Worm (Caenorhabditis elegans) whole organism, L1 larva: ENCODE results near the gene rga-9.

Experiments
- C04F5.9 ChIP-seq: sonication (generic microtip); optimal IDR thresholded peaks from 2 replicates; lab custom pipeline; 2016; ENCODE audit warnings: missing genetic modification characterization, missing compliant biosample characterization
- C16A3.4 ChIP-seq: fragments of 150-350 bp; optimal IDR thresholded peaks from 2 replicates; lab custom pipeline; 2014; ENCODE audit warnings: missing biosample characterization, missing genetic modification characterization
- C34B4.2 ChIP-seq: sonication (generic microtip); optimal IDR thresholded peaks from 2 replicates; lab custom pipeline; 2017; ENCODE audit warnings: mild to moderate bottlenecking, missing genetic modification characterization, missing compliant biosample characterization
- F16B12.6 ChIP-seq: fragments of 150-350 bp; optimal IDR thresholded peaks from 2 replicates; lab custom pipeline; 2014; ENCODE audit warnings: missing biosample characterization, missing genetic modification characterization
- aha-1 ChIP-seq: fragments of 150-350 bp; optimal IDR thresholded peaks from 2 replicates; lab custom pipeline; 2014; ENCODE audit warnings: missing biosample characterization, missing genetic modification characterization
- alr-1 ChIP-seq: fragments of 200-800 bp; sonication (Bioruptor generic); optimal IDR thresholded peaks from 2 replicates; lab custom pipeline; 2018; ENCODE audit warnings: borderline replicate concordance, mild to moderate bottlenecking, missing genetic modification characterization, missing compliant biosample characterization
- aly-2 ChIP-seq: fragments of 150-350 bp; optimal IDR thresholded peaks from 2 replicates; lab custom pipeline; 2014; ENCODE audit warnings: missing biosample characterization, missing genetic modification characterization
- ama-1 ChIP-seq: fragments of 150-350 bp; optimal IDR thresholded peaks from 2 replicates; lab custom pipeline; 2014
- blmp-1 ChIP-seq: fragments of 150-350 bp; optimal IDR thresholded peaks from 2 replicates; lab custom pipeline; 2014; ENCODE audit warnings: missing biosample characterization, missing genetic modification characterization
- ceh-63 ChIP-seq: fragments of 200-800 bp; sonication (Bioruptor generic); optimal IDR thresholded peaks from 2 replicates; lab custom pipeline; 2018; ENCODE audit warnings: mild to moderate bottlenecking, missing genetic modification characterization, missing compliant biosample characterization
- ceh-8 ChIP-seq: fragments of 200-800 bp; sonication (Bioruptor generic); optimal IDR thresholded peaks from 2 replicates; lab custom pipeline; 2018; ENCODE audit warnings: mild to moderate bottlenecking, missing genetic modification characterization, moderate library complexity, missing compliant biosample characterization
- ceh-88 ChIP-seq: fragments of 200-800 bp; sonication (Bioruptor generic); IDR thresholded peaks from 2 replicates; pipeline ENCODE4 v1.3.6; 2022; ENCODE audit warnings: missing genetic modification characterization, missing compliant biosample characterization
- ces-1 ChIP-seq: fragments of 150-350 bp; optimal IDR thresholded peaks from 2 replicates; lab custom pipeline; 2014; ENCODE audit warnings: missing biosample characterization, missing genetic modification reagents, missing genetic modification characterization
- efl-1 ChIP-seq, 4 experiments: fragments of 150-350 bp; optimal IDR thresholded peaks in 3 of 4; peaks in 1 of 4; 1 replicate in 1 of 4; 2 replicates in 3 of 4; lab custom pipeline; 2014; ENCODE audit warnings: missing biosample characterization in 2 of 4, missing genetic modification characterization in 2 of 4, missing genetic modification reagents in 2 of 4
- efl-3 ChIP-seq: fragments of 200-800 bp; sonication (Bioruptor generic); optimal IDR thresholded peaks from 2 replicates; lab custom pipeline; 2018; ENCODE audit warnings: mild to moderate bottlenecking, missing genetic modification characterization, missing compliant biosample characterization
- egl-13 ChIP-seq: sonication (generic microtip); optimal IDR thresholded peaks from 2 replicates; lab custom pipeline; 2016; ENCODE audit warnings: missing genotype, missing genetic modification reagents, missing genetic modification characterization, missing compliant biosample characterization
- egl-27 ChIP-seq, 2 experiments: fragments of 150-350 bp in 1 of 2; sonication (generic microtip); optimal IDR thresholded peaks; 3 replicates each; lab custom pipeline; 2017 to 2018; ENCODE audit warnings: missing biosample characterization in 2 of 2, missing genetic modification characterization in 2 of 2, missing genetic modification reagents in 2 of 2
- elt-3 ChIP-seq, 6 experiments: fragments of 150-350 bp in 1 of 6; sonication (generic microtip); optimal IDR thresholded peaks; 2 replicates each; lab custom pipeline; 2017 to 2018; ENCODE audit warnings: missing biosample characterization in 6 of 6, missing genetic modification characterization in 6 of 6, inconsistent platforms in 1 of 6
- fkh-10 ChIP-seq: sonication (generic microtip); optimal IDR thresholded peaks from 2 replicates; lab custom pipeline; 2017; ENCODE audit warnings: missing biosample characterization, missing genetic modification reagents, missing genetic modification characterization
- fkh-8 ChIP-seq: sonication (generic microtip); optimal IDR thresholded peaks from 2 replicates; lab custom pipeline; 2016; ENCODE audit warnings: mild to moderate bottlenecking, missing genetic modification characterization, missing compliant biosample characterization
- grh-1 ChIP-seq: fragments of 200-800 bp; sonication (Bioruptor generic); IDR thresholded peaks from 2 replicates; pipeline ENCODE4 v1.3.6; 2022; ENCODE audit warnings: missing genetic modification reagents, missing genetic modification characterization, missing compliant biosample characterization
- hlh-17 ChIP-seq: fragments of 200-800 bp; sonication (Bioruptor generic); optimal IDR thresholded peaks from 2 replicates; lab custom pipeline; 2018; ENCODE audit warnings: missing genetic modification characterization, mild to moderate bottlenecking, missing compliant biosample characterization, moderate library complexity, borderline replicate concordance
- hlh-4 ChIP-seq: sonication (generic microtip); optimal IDR thresholded peaks from 2 replicates; lab custom pipeline; 2016; ENCODE audit warnings: mild to moderate bottlenecking, missing genetic modification characterization, missing compliant biosample characterization
- irx-1 ChIP-seq: sonication (generic microtip); optimal IDR thresholded peaks from 2 replicates; lab custom pipeline; 2016; ENCODE audit warnings: missing genetic modification characterization, missing compliant biosample characterization
- lin-13 ChIP-seq: fragments of 150-350 bp; optimal IDR thresholded peaks from 2 replicates; lab custom pipeline; 2014; ENCODE audit warnings: missing biosample characterization, missing genetic modification reagents, missing genetic modification characterization
- lin-15B ChIP-seq: fragments of 150-350 bp; sonication (generic microtip); optimal IDR thresholded peaks from 3 replicates; lab custom pipeline; 2014; ENCODE audit warnings: missing biosample characterization, missing genetic modification characterization
- lin-35 ChIP-seq, 2 experiments: fragments of 150-350 bp; optimal IDR thresholded peaks; 2 replicates each; lab custom pipeline; 2014; ENCODE audit warnings: missing biosample characterization in 2 of 2, missing genetic modification characterization in 2 of 2, missing genetic modification reagents in 2 of 2
- lir-3 ChIP-seq: sonication (generic microtip); optimal IDR thresholded peaks from 2 replicates; lab custom pipeline; 2016; ENCODE audit warnings: mild to moderate bottlenecking, missing genetic modification characterization, moderate library complexity, missing compliant biosample characterization; ENCODE audit not compliant: poor library complexity
- lsy-2 ChIP-seq, 2 experiments: fragments of 150-350 bp; optimal IDR thresholded peaks; 2 replicates each; lab custom pipeline; 2014; ENCODE audit warnings: missing biosample characterization in 2 of 2, missing genetic modification characterization in 2 of 2
- mab-9 ChIP-seq: fragments of 200-800 bp; sonication (Bioruptor generic); IDR thresholded peaks from 2 replicates; pipeline ENCODE4 v1.3.6; 2022; ENCODE audit warnings: missing genetic modification reagents, missing genetic modification characterization, missing compliant biosample characterization
- mef-2 ChIP-seq: fragments of 150-350 bp; optimal IDR thresholded peaks from 2 replicates; lab custom pipeline; 2014; ENCODE audit warnings: missing biosample characterization, missing genetic modification characterization
- mep-1 ChIP-seq: fragments of 150-350 bp; optimal IDR thresholded peaks from 2 replicates; lab custom pipeline; 2014; ENCODE audit warnings: missing biosample characterization, missing genetic modification characterization
- nhr-11 ChIP-seq: fragments of 150-350 bp; optimal IDR thresholded peaks from 2 replicates; lab custom pipeline; 2014; ENCODE audit warnings: missing biosample characterization, missing genetic modification characterization
- nhr-20 ChIP-seq: sonication (generic microtip); optimal IDR thresholded peaks from 2 replicates; lab custom pipeline; 2016; ENCODE audit warnings: mild to moderate bottlenecking, missing genetic modification characterization, missing compliant biosample characterization
- nhr-47 ChIP-seq: sonication (generic microtip); optimal IDR thresholded peaks from 2 replicates; lab custom pipeline; 2016; ENCODE audit warnings: mild to moderate bottlenecking, missing genetic modification characterization, moderate library complexity, missing compliant biosample characterization
- nhr-71 ChIP-seq: sonication (generic microtip); optimal IDR thresholded peaks from 2 replicates; lab custom pipeline; 2016; ENCODE audit warnings: mild to moderate bottlenecking, missing genetic modification characterization, moderate library complexity, missing compliant biosample characterization
- nhr-77 ChIP-seq: fragments of 150-350 bp; optimal IDR thresholded peaks from 2 replicates; lab custom pipeline; 2014; ENCODE audit warnings: missing biosample characterization, missing genetic modification characterization
- nhr-84 ChIP-seq: sonication (generic microtip); optimal IDR thresholded peaks from 2 replicates; lab custom pipeline; 2017; ENCODE audit warnings: missing biosample characterization, missing genetic modification characterization
- nhr-85 ChIP-seq: sonication (generic microtip); peaks from one replicate; lab custom pipeline; 2016; ENCODE audit warnings: missing genetic modification characterization, inconsistent platforms, missing compliant biosample characterization
- pag-3 ChIP-seq: sonication (generic microtip); optimal IDR thresholded peaks from 2 replicates; lab custom pipeline; 2017; ENCODE audit warnings: missing genetic modification characterization, mild to moderate bottlenecking, missing compliant biosample characterization, antibody characterized with exemption, borderline replicate concordance; ENCODE audit not compliant: insufficient read depth
- pax-3 ChIP-seq: fragments of 200-800 bp; sonication (Bioruptor generic); optimal IDR thresholded peaks from 2 replicates; lab custom pipeline; 2018; ENCODE audit warnings: mild to moderate bottlenecking, missing genetic modification characterization, moderate library complexity, missing compliant biosample characterization
- skn-1 ChIP-seq: fragments of 150-350 bp; optimal IDR thresholded peaks from 2 replicates; lab custom pipeline; 2014; ENCODE audit warnings: missing biosample characterization, missing genetic modification characterization
- snpc-4 ChIP-seq: fragments of 150-350 bp; optimal IDR thresholded peaks from 2 replicates; lab custom pipeline; 2014; ENCODE audit warnings: missing biosample characterization, missing genetic modification characterization
- snu-23 ChIP-seq: sonication (generic microtip); optimal IDR thresholded peaks from 2 replicates; lab custom pipeline; 2016; ENCODE audit warnings: missing genetic modification characterization, missing compliant biosample characterization
- sup-37 ChIP-seq: fragments of 200-800 bp; sonication (Bioruptor generic); optimal IDR thresholded peaks from 2 replicates; lab custom pipeline; 2018; ENCODE audit warnings: mild to moderate bottlenecking, missing genetic modification characterization, missing compliant biosample characterization
- swsn-7 ChIP-seq: sonication (generic microtip); optimal IDR thresholded peaks from 2 replicates; lab custom pipeline; 2016; ENCODE audit warnings: missing genetic modification characterization, missing compliant biosample characterization
- tlp-1 ChIP-seq: fragments of 150-350 bp; optimal IDR thresholded peaks from 2 replicates; lab custom pipeline; 2014; ENCODE audit warnings: missing biosample characterization, missing genetic modification characterization
- unc-98 ChIP-seq: fragments of 200-800 bp; sonication (Bioruptor generic); IDR thresholded peaks from 2 replicates; pipeline ENCODE4 v1.3.6; 2022; ENCODE audit warnings: missing genetic modification characterization, missing compliant biosample characterization
- vab-15 ChIP-seq: sonication (generic microtip); optimal IDR thresholded peaks from 2 replicates; lab custom pipeline; 2017; ENCODE audit warnings: missing genotype, mild to moderate bottlenecking, missing genetic modification characterization, missing compliant biosample characterization
- zip-4 ChIP-seq: fragments of 200-800 bp; sonication (Bioruptor generic); optimal IDR thresholded peaks from 2 replicates; lab custom pipeline; 2018; ENCODE audit warnings: mild to moderate bottlenecking, missing genetic modification characterization, moderate library complexity, missing compliant biosample characterization
- ztf-4 ChIP-seq: fragments of 150-350 bp; optimal IDR thresholded peaks from 2 replicates; lab custom pipeline; 2014; ENCODE audit warnings: missing biosample characterization, missing genetic modification characterization

The rga-9 gene

ce11 chrII:15263054-15263755, 4.8 kb upstream of the rga-9 start:
- TF ChIP-seq aly-2 = no peak
- no peak for TF ChIP-seq lin-15B (tag; lab: Kevin White, UChicago)
- TF ChIP-seq sup-37 (GFP tag; lab: Kevin White, UChicago) = peak; percentile 21
- TF ChIP-seq nhr-71 (tag; lab: Kevin White, UChicago) = peak; percentile 72
- no peak for TF ChIP-seq C04F5.9 (tag; lab: Kevin White, UChicago)
- peak; percentile 8 for TF ChIP-seq snpc-4 (tag; lab: Kevin White, UChicago)
- peak; percentile 84 for TF ChIP-seq blmp-1 (tag; lab: Kevin White, UChicago)
- peak; percentile 93 for TF ChIP-seq nhr-77
- no peak for TF ChIP-seq egl-27 (tag; optimal IDR thresholded peaks at IDR 0.05; lab: Kevin White, UChicago)
- peak; percentile 62 for TF ChIP-seq C16A3.4 (tag; lab: Kevin White, UChicago)
- TF ChIP-seq efl-3 (GFP tag; lab: Kevin White, UChicago) = no peak
- no peak for TF ChIP-seq pag-3 (tag; lab: Kevin White, UChicago)
- TF ChIP-seq egl-13 (tag; lab: Kevin White, UChicago) = no peak
- peak; percentile 48 to 60 for TF ChIP-seq efl-1 (optimal IDR thresholded peaks at IDR 0.05; lab: Kevin White, UChicago)
- TF ChIP-seq efl-1 (GFP tag; optimal IDR thresholded peaks at IDR 0.05 in 1 of 2; lab: Kevin White, UChicago) = peak; percentile 19 to 89
- TF ChIP-seq ceh-63 (GFP tag; lab: Kevin White, UChicago) = no peak
- TF ChIP-seq snu-23 (GFP tag; lab: Kevin White, UChicago) = peak; percentile 80
- TF ChIP-seq ama-1 (lab: Kevin White, UChicago) = no peak
- TF ChIP-seq grh-1 (GFP tag; lab: Robert Waterston, UW) = peak; percentile 44
- TF ChIP-seq mab-9 (GFP tag; lab: Robert Waterston, UW) = no peak
- TF ChIP-seq elt-3 (tag; optimal IDR thresholded peaks at IDR 0.05; lab: Kevin White, UChicago) = peak in 4 of 6 experiments; percentile 8 to 84 (median 66)
- peak; percentile 28 for TF ChIP-seq irx-1 (tag; lab: Kevin White, UChicago)
- peak; percentile 42 for TF ChIP-seq lin-13 (GFP tag; lab: Kevin White, UChicago)
- TF ChIP-seq ztf-4 (tag; lab: Kevin White, UChicago) = no peak
- TF ChIP-seq nhr-84 (tag; lab: Kevin White, UChicago) = no peak
- no peak for TF ChIP-seq unc-98 (GFP tag; lab: Robert Waterston, UW)
- TF ChIP-seq ces-1 (GFP tag; lab: Kevin White, UChicago) = no peak
- TF ChIP-seq mep-1 (tag; lab: Kevin White, UChicago) = peak; percentile 75
- TF ChIP-seq lin-35 (GFP tag; optimal IDR thresholded peaks at IDR 0.05; lab: Kevin White, UChicago) = peak; percentile 25 to 76
- 0 out of 2 replicates have a peak, but pooled peaks have one; percentile 9 for TF ChIP-seq ceh-88
- no peak for TF ChIP-seq pax-3
- TF ChIP-seq fkh-8 (tag; lab: Kevin White, UChicago) = no peak
- TF ChIP-seq aha-1 (tag; lab: Kevin White, UChicago) = no peak
- TF ChIP-seq lir-3 (tag; lab: Kevin White, UChicago) = no peak
- peak; percentile 52 for TF ChIP-seq nhr-47 (tag; lab: Kevin White, UChicago)
- no peak for TF ChIP-seq hlh-17 (GFP tag; lab: Kevin White, UChicago)
- no peak for TF ChIP-seq ceh-8 (GFP tag; lab: Kevin White, UChicago)
- TF ChIP-seq swsn-7 (tag; lab: Kevin White, UChicago) = peak; percentile 29
- peak; percentile 91 for TF ChIP-seq nhr-85 (tag; lab: Kevin White, UChicago)
- peak; percentile 44 to 71 for TF ChIP-seq lsy-2 (tag; optimal IDR thresholded peaks at IDR 0.05; lab: Kevin White, UChicago)
- no peak for TF ChIP-seq tlp-1 (tag; lab: Kevin White, UChicago)
- TF ChIP-seq F16B12.6 (tag; lab: Kevin White, UChicago) = no peak
- TF ChIP-seq C34B4.2 (tag; lab: Kevin White, UChicago) = no peak
- no peak for TF ChIP-seq zip-4
- no peak for TF ChIP-seq vab-15 (tag; lab: Kevin White, UChicago)
- no peak for TF ChIP-seq alr-1 (tag; lab: Kevin White, UChicago)
- no peak for TF ChIP-seq mef-2
- TF ChIP-seq nhr-11 (tag; lab: Kevin White, UChicago) = no peak
- TF ChIP-seq hlh-4 (tag; lab: Kevin White, UChicago) = no peak
- peak; percentile 83 for TF ChIP-seq nhr-20 (tag; lab: Kevin White, UChicago)
- TF ChIP-seq skn-1 (tag; lab: Kevin White, UChicago) = peak; percentile 31
- TF ChIP-seq fkh-10 (GFP tag; lab: Kevin White, UChicago) = no peak
